Worm (Caenorhabditis elegans) whole organism, early embryonic: Measurements from ENCODE around the gene C14E2.11.

Experiments used
- hmbx-1 ChIP-seq: sonication (generic microtip); optimal IDR thresholded peaks from 2 replicates; lab custom pipeline; 2016; ENCODE audit warnings: mild to moderate bottlenecking, missing genetic modification characterization, missing compliant biosample characterization
- hmg-4 ChIP-seq: fragments of 200-800 bp; sonication (Bioruptor generic); optimal IDR thresholded peaks from 2 replicates; lab custom pipeline; 2018; ENCODE audit warnings: mild to moderate bottlenecking, missing genetic modification characterization, missing compliant biosample characterization
- scrt-1 ChIP-seq: fragments of 200-800 bp; sonication (Bioruptor generic); IDR thresholded peaks from 2 replicates; pipeline ENCODE4 v1.3.6; 2022; ENCODE audit warnings: missing genetic modification characterization, missing compliant biosample characterization
- tbx-11 ChIP-seq: fragments of 200-800 bp; sonication (Bioruptor generic); IDR thresholded peaks from 2 replicates; pipeline ENCODE4 v1.3.6; 2022; ENCODE audit warnings: missing genetic modification characterization, missing compliant biosample characterization
- tra-4 ChIP-seq: sonication (generic microtip); optimal IDR thresholded peaks from 2 replicates; lab custom pipeline; 2017; ENCODE audit warnings: missing genetic modification characterization, missing compliant biosample characterization

ce11 chrX:1800980-1801506, at the start of gene C14E2.11:
- peak; percentile 31 for TF ChIP-seq hmg-4
- TF ChIP-seq tra-4 (tag; lab: Kevin White, UChicago): no peak
- TF ChIP-seq scrt-1 (GFP tag; lab: Robert Waterston, UW): no peak
- TF ChIP-seq hmbx-1 (tag; lab: Kevin White, UChicago): no peak
- TF ChIP-seq tbx-11: no peak
